Worm (Caenorhabditis elegans) whole organism, late embryonic: Measurements from ENCODE around the gene K09E2.1.

ENCODE experiments used
- F13H6.1 ChIP-seq: sonication (generic microtip); optimal IDR thresholded peaks from 2 replicates; lab custom pipeline; 2016; ENCODE audit warnings: missing genetic modification characterization, missing compliant biosample characterization
- Y22D7AL.16 ChIP-seq: sonication (generic microtip); optimal IDR thresholded peaks from 2 replicates; lab custom pipeline; 2016; ENCODE audit warnings: missing genetic modification characterization, missing compliant biosample characterization
- ama-1 ChIP-seq: fragments of 150-350 bp; optimal IDR thresholded peaks from 2 replicates; lab custom pipeline; 2014
- ceh-24 ChIP-seq: sonication (generic microtip); optimal IDR thresholded peaks from 2 replicates; lab custom pipeline; 2016; ENCODE audit warnings: mild to moderate bottlenecking, missing genetic modification characterization, missing compliant biosample characterization
- che-1 ChIP-seq: sonication (generic microtip); optimal IDR thresholded peaks from 2 replicates; lab custom pipeline; 2016; ENCODE audit warnings: mild to moderate bottlenecking, missing genetic modification characterization, missing compliant biosample characterization
- elt-2 ChIP-seq: sonication (generic microtip); optimal IDR thresholded peaks from 2 replicates; lab custom pipeline; 2016; ENCODE audit warnings: missing genetic modification reagents, missing genetic modification characterization, missing compliant biosample characterization
- lin-11 ChIP-seq: fragments of 200-800 bp; sonication (Bioruptor generic); optimal IDR thresholded peaks from 2 replicates; lab custom pipeline; 2018; ENCODE audit warnings: mild to moderate bottlenecking, missing genetic modification characterization, missing compliant biosample characterization
- madf-2 ChIP-seq: sonication (generic microtip); optimal IDR thresholded peaks from 2 replicates; lab custom pipeline; 2017; ENCODE audit warnings: missing genetic modification characterization, missing compliant biosample characterization
- nhr-11 ChIP-seq: fragments of 150-350 bp; optimal IDR thresholded peaks from 2 replicates; lab custom pipeline; 2014; ENCODE audit warnings: missing biosample characterization, missing genetic modification characterization
- pha-4 ChIP-seq: fragments of 150-350 bp; optimal IDR thresholded peaks from 2 replicates; lab custom pipeline; 2018; ENCODE audit warnings: missing biosample characterization, missing genetic modification reagents, missing genetic modification characterization
- ref-2 ChIP-seq: sonication (generic microtip); optimal IDR thresholded peaks from 2 replicates; lab custom pipeline; 2016; ENCODE audit warnings: missing genetic modification characterization, missing compliant biosample characterization
- sox-4 ChIP-seq: sonication (generic microtip); optimal IDR thresholded peaks from 2 replicates; lab custom pipeline; 2017; ENCODE audit warnings: mild to moderate bottlenecking, missing genetic modification characterization, inconsistent platforms, missing compliant biosample characterization
- unc-3 ChIP-seq, 2 experiments: fragments of 200-800 bp in 1 of 2; sonication (Bioruptor generic) in 1 of 2; sonication (generic microtip) in 1 of 2; conservative IDR thresholded peaks in 1 of 2; optimal IDR thresholded peaks in 1 of 2; 2 replicates each; pipeline versions ENCODE4 v1.3.6 to Lab custom; 2016 to 2022; ENCODE audit warnings: missing compliant biosample characterization in 2 of 2, missing genetic modification characterization in 2 of 2, missing genetic modification reagents in 1 of 2
- unc-86 ChIP-seq: sonication (generic microtip); optimal IDR thresholded peaks from 2 replicates; lab custom pipeline; 2016; ENCODE audit warnings: missing genetic modification characterization, missing compliant biosample characterization

ce11 chrX:8646287-8646686, 35.4 kb upstream of the K09E2.1 start:
- TF ChIP-seq lin-11 (tag; lab: Kevin White, UChicago) (peak; percentile 62), pha-4 (tag; lab: Kevin White, UChicago) (no peak), elt-2 (tag; lab: Kevin White, UChicago) (peak; percentile 78), sox-4 (tag; lab: Kevin White, UChicago) (peak; percentile 69), che-1 (tag; lab: Kevin White, UChicago) (peak; percentile 66), unc-3 (GFP tag; conservative IDR thresholded peaks at IDR 0.05; lab: Robert Waterston, UW) (peak; percentile 79), unc-3 (tag; optimal IDR thresholded peaks at IDR 0.05; lab: Kevin White, UChicago) (peak; percentile 38), ama-1 (lab: Kevin White, UChicago) (no peak), Y22D7AL.16 (tag; lab: Kevin White, UChicago) (peak; percentile 53), ref-2 (no peak), madf-2 (peak; percentile 24), unc-86 (tag; lab: Kevin White, UChicago) (peak; percentile 67), F13H6.1 (tag; lab: Kevin White, UChicago) (peak; percentile 3), nhr-11 (tag; lab: Kevin White, UChicago) (no peak), ceh-24 (tag; lab: Kevin White, UChicago) (no peak)
